Fruit fly (Drosophila melanogaster) whole organism, pupa: ENCODE results near the gene CG32767.
A peak's percentile ranks its signal among the peaks of the same experiment; 100 is the strongest.

Source experiments
- CG10348 ChIP-seq: fragments of 200-800 bp; sonication (Bioruptor generic); IDR thresholded peaks from 2 replicates; pipeline ENCODE4 v1.3.6; 2022; ENCODE audit warnings: missing biosample characterization, missing genetic modification characterization
- CG12605 ChIP-seq: fragments of 200-800 bp; sonication (Bioruptor generic); IDR thresholded peaks from 2 replicates; pipeline ENCODE4 v1.3.6; 2022; ENCODE audit warnings: missing biosample characterization, missing genetic modification characterization
- CG13204 ChIP-seq: fragments of 200-800 bp; sonication (Bioruptor generic); optimal IDR thresholded peaks from 2 replicates; lab custom pipeline; 2018; ENCODE audit warnings: missing biosample characterization, mild to moderate bottlenecking, missing genetic modification characterization, moderate library complexity
- CG14655 ChIP-seq: fragments of 200-800 bp; sonication (Bioruptor generic); optimal IDR thresholded peaks from 3 replicates; lab custom pipeline; 2017; ENCODE audit warnings: mild to moderate bottlenecking, missing biosample characterization, missing genetic modification reagents, missing genetic modification characterization
- CG15710 ChIP-seq: fragments of 200-800 bp; sonication (Bioruptor generic); optimal IDR thresholded peaks from 2 replicates; lab custom pipeline; 2018; ENCODE audit warnings: missing biosample characterization, mild to moderate bottlenecking, missing genetic modification characterization, moderate library complexity
- CG17806 ChIP-seq: fragments of 200-800 bp; sonication (Bioruptor generic); optimal IDR thresholded peaks from 2 replicates; lab custom pipeline; 2018; ENCODE audit warnings: missing biosample characterization, mild to moderate bottlenecking, missing genetic modification characterization, moderate library complexity
- CG32121 ChIP-seq: fragments of 200-800 bp; sonication (Bioruptor generic); IDR thresholded peaks from 2 replicates; pipeline ENCODE4 v1.3.6; 2022; ENCODE audit warnings: missing biosample characterization, missing genetic modification characterization
- CG34367 ChIP-seq: fragments of 200-800 bp; sonication (Bioruptor generic); optimal IDR thresholded peaks from 2 replicates; lab custom pipeline; 2018; ENCODE audit warnings: missing biosample characterization, mild to moderate bottlenecking, missing genetic modification characterization
- CG4496 ChIP-seq: fragments of 200-800 bp; sonication (Bioruptor generic); IDR thresholded peaks from 3 replicates; pipeline ENCODE4 v1.3.6; 2022; ENCODE audit warnings: missing biosample characterization, missing genetic modification characterization
- CG8159 ChIP-seq: fragments of 200-800 bp; sonication (Bioruptor generic); optimal IDR thresholded peaks from 3 replicates; lab custom pipeline; 2018; ENCODE audit warnings: missing biosample characterization, mild to moderate bottlenecking, missing genetic modification characterization, moderate library complexity
- CG8301 ChIP-seq: fragments of 200-800 bp; sonication (Bioruptor generic); optimal IDR thresholded peaks from 2 replicates; lab custom pipeline; 2018; ENCODE audit warnings: missing biosample characterization, mild to moderate bottlenecking, missing genetic modification characterization
- CG9948 ChIP-seq: fragments of 200-800 bp; sonication (Bioruptor generic); optimal IDR thresholded peaks from 2 replicates; lab custom pipeline; 2018; ENCODE audit warnings: missing biosample characterization, mild to moderate bottlenecking, missing genetic modification characterization, moderate library complexity
- D1 ChIP-seq: fragments of 200-800 bp; sonication (Bioruptor generic); optimal IDR thresholded peaks from 2 replicates; lab custom pipeline; 2018; ENCODE audit warnings: missing biosample characterization, mild to moderate bottlenecking, missing genetic modification characterization, moderate library complexity
- EcR ChIP-seq: fragments of 200-800 bp; sonication (Bioruptor generic); optimal IDR thresholded peaks from 3 replicates; lab custom pipeline; 2019; ENCODE audit warnings: missing biosample characterization, missing genetic modification characterization, mild to moderate bottlenecking, moderate library complexity, missing genetic modification reagents
- Ets98B ChIP-seq: fragments of 200-800 bp; sonication (Bioruptor generic); IDR thresholded peaks from 2 replicates; pipeline ENCODE4 v1.3.6; 2022; ENCODE audit warnings: missing biosample characterization, missing genetic modification characterization
- Pif1A ChIP-seq: fragments of 200-800 bp; sonication (Bioruptor generic); optimal IDR thresholded peaks from 3 replicates; lab custom pipeline; 2016; ENCODE audit warnings: missing biosample characterization, missing genetic modification characterization
- Pif1B ChIP-seq: fragments of 200-800 bp; sonication (Bioruptor generic); optimal IDR thresholded peaks from 3 replicates; lab custom pipeline; 2016; ENCODE audit warnings: missing biosample characterization, missing genetic modification characterization
- Snoo ChIP-seq: fragments of 200-800 bp; sonication (Bioruptor generic); optimal IDR thresholded peaks from 3 replicates; lab custom pipeline; 2017; ENCODE audit warnings: missing biosample characterization, mild to moderate bottlenecking, missing genetic modification characterization, inconsistent platforms
- fd96Ca ChIP-seq: fragments of 200-800 bp; sonication (Bioruptor generic); IDR thresholded peaks from 3 replicates; pipeline ENCODE4 v1.3.6; 2022; ENCODE audit warnings: missing biosample characterization, missing genetic modification characterization
- gl ChIP-seq: fragments of 200-800 bp; sonication (Bioruptor generic); optimal IDR thresholded peaks from 2 replicates; lab custom pipeline; 2018; ENCODE audit warnings: missing biosample characterization, mild to moderate bottlenecking, missing genetic modification characterization
- rn ChIP-seq: fragments of 200-800 bp; sonication (Bioruptor generic); IDR thresholded peaks from 2 replicates; pipeline ENCODE4 v1.3.6; 2022; ENCODE audit warnings: missing biosample characterization, missing genetic modification characterization

Gene CG32767

dm6 chrX:5052994-5053393 is 31.6 kb downstream of the CG32767 start:
- TF ChIP-seq Pif1A (GFP tag; lab: Kevin White, UChicago) (peak; percentile 57), Pif1B (GFP tag; lab: Kevin White, UChicago) (peak; percentile 64), CG10348 (GFP tag; lab: Robert Waterston, UW) (no peak), CG8159 (tag; lab: Kevin White, UChicago) (peak; percentile 75), gl (tag; lab: Kevin White, UChicago) (peak; percentile 94), Ets98B (GFP tag; lab: Robert Waterston, UW) (no peak), CG17806 (tag; lab: Kevin White, UChicago) (peak; percentile 78), CG14655 (GFP tag; lab: Kevin White, UChicago) (peak; percentile 67), fd96Ca (GFP tag; lab: Robert Waterston, UW) (peak; percentile 41; the same call in 1 of the 3 replicates), CG34367 (tag; lab: Kevin White, UChicago) (peak; percentile 90), CG13204 (GFP tag; lab: Kevin White, UChicago) (peak; percentile 91), CG32121 (GFP tag; lab: Robert Waterston, UW) (no peak), Snoo (tag; lab: Kevin White, UChicago) (peak; percentile 59), CG12605 (peak; percentile 80), D1 (tag; lab: Kevin White, UChicago) (peak; percentile 65), rn (GFP tag; lab: Robert Waterston, UW) (no peak), CG8301 (tag; lab: Kevin White, UChicago) (peak; percentile 55), CG4496 (GFP tag; lab: Robert Waterston, UW) (peak; percentile 64; the same call in 2 of the 3 replicates), CG9948 (peak; percentile 81), EcR (GFP tag; lab: Kevin White, UChicago) (peak; percentile 69), CG15710 (tag; lab: Kevin White, UChicago) (peak; percentile 78)

- peak; percentile 30 for TF ChIP-seq CG17806 (tag; lab: Kevin White, UChicago)
- peak; percentile 33 for TF ChIP-seq CG34367 (tag; lab: Kevin White, UChicago)
- TF ChIP-seq rn (GFP tag; lab: Robert Waterston, UW): no peak
- no peak for TF ChIP-seq Snoo (tag; lab: Kevin White, UChicago)
- no peak for TF ChIP-seq fd96Ca (GFP tag; lab: Robert Waterston, UW)
- peak; percentile 32 for TF ChIP-seq CG14655 (GFP tag; lab: Kevin White, UChicago)
- no peak for TF ChIP-seq CG32121 (GFP tag; lab: Robert Waterston, UW)
- TF ChIP-seq CG15710 (tag; lab: Kevin White, UChicago): peak; percentile 23
- TF ChIP-seq CG12605: peak; percentile 29; the same call in 1 of the 2 replicates
- no peak for TF ChIP-seq Pif1B (GFP tag; lab: Kevin White, UChicago)
- peak; percentile 35 for TF ChIP-seq CG9948
- no peak for TF ChIP-seq Ets98B (GFP tag; lab: Robert Waterston, UW)
- no peak for TF ChIP-seq Pif1A (GFP tag; lab: Kevin White, UChicago)
- no peak for TF ChIP-seq D1 (tag; lab: Kevin White, UChicago)
- no peak for TF ChIP-seq CG8301 (tag; lab: Kevin White, UChicago)
- no peak for TF ChIP-seq CG10348 (GFP tag; lab: Robert Waterston, UW)
- TF ChIP-seq EcR (GFP tag; lab: Kevin White, UChicago): peak; percentile 66
- TF ChIP-seq CG8159 (tag; lab: Kevin White, UChicago): peak; percentile 27
- peak; percentile 26 for TF ChIP-seq CG13204 (GFP tag; lab: Kevin White, UChicago)
- no peak for TF ChIP-seq CG4496 (GFP tag; lab: Robert Waterston, UW)
- TF ChIP-seq gl (tag; lab: Kevin White, UChicago): peak; percentile 55
Measured at dm6 chrX:5051049-5051448, 33.5 kb downstream of the CG32767 start.

dm6 chrX:5047886-5048533 is 36.6 kb downstream of the CG32767 start, which contains the start of gene ovo:
ovo (plus strand) TSS chrX:5048273.
- TF ChIP-seq fd96Ca (GFP tag; lab: Robert Waterston, UW): 0 out of 3 replicates have a peak, but pooled peaks have one; percentile 8
- no peak for TF ChIP-seq EcR (GFP tag; lab: Kevin White, UChicago)
- no peak for TF ChIP-seq CG13204 (GFP tag; lab: Kevin White, UChicago)
- no peak for TF ChIP-seq Pif1A (GFP tag; lab: Kevin White, UChicago)

dm6 chrX:5046895-5047306 is 37.7 kb downstream of the CG32767 start:
- TF ChIP-seq D1 (tag; lab: Kevin White, UChicago) (no peak), Snoo (tag; lab: Kevin White, UChicago) (no peak), CG9948 (no peak), CG13204 (GFP tag; lab: Kevin White, UChicago) (no peak), CG8159 (tag; lab: Kevin White, UChicago) (no peak), EcR (GFP tag; lab: Kevin White, UChicago) (no peak), gl (tag; lab: Kevin White, UChicago) (no peak), Ets98B (GFP tag; lab: Robert Waterston, UW) (no peak), Pif1A (GFP tag; lab: Kevin White, UChicago) (no peak), Pif1B (GFP tag; lab: Kevin White, UChicago) (no peak), CG8301 (tag; lab: Kevin White, UChicago) (no peak), CG12605 (no peak)

dm6 chrX:5046256-5046894 is 38.2 kb downstream of the CG32767 start:
- TF ChIP-seq CG15710 (tag; lab: Kevin White, UChicago): peak; percentile 90
- TF ChIP-seq CG34367 (tag; lab: Kevin White, UChicago): peak; percentile 84
- TF ChIP-seq Snoo (tag; lab: Kevin White, UChicago): peak; percentile 89
- peak; percentile 91 for TF ChIP-seq CG9948
- peak; percentile 83 for TF ChIP-seq CG12605
- peak; percentile 9 for TF ChIP-seq EcR (GFP tag; lab: Kevin White, UChicago)
- TF ChIP-seq CG32121 (GFP tag; lab: Robert Waterston, UW): peak; percentile 82
- no peak for TF ChIP-seq CG10348 (GFP tag; lab: Robert Waterston, UW)
- peak; percentile 92 for TF ChIP-seq CG8159 (tag; lab: Kevin White, UChicago)
- TF ChIP-seq CG4496 (GFP tag; lab: Robert Waterston, UW): peak; percentile 88
- peak; percentile 88 for TF ChIP-seq CG8301 (tag; lab: Kevin White, UChicago)
- peak; percentile 85 for TF ChIP-seq Ets98B (GFP tag; lab: Robert Waterston, UW)
- peak; percentile 67 for TF ChIP-seq fd96Ca (GFP tag; lab: Robert Waterston, UW)
- TF ChIP-seq D1 (tag; lab: Kevin White, UChicago): peak; percentile 91
- TF ChIP-seq CG17806 (tag; lab: Kevin White, UChicago): peak; percentile 88
- peak; percentile 66; the same call in 1 of the 2 replicates for TF ChIP-seq rn (GFP tag; lab: Robert Waterston, UW)
- peak; percentile 61 for TF ChIP-seq gl (tag; lab: Kevin White, UChicago)
- peak; percentile 87 for TF ChIP-seq Pif1B (GFP tag; lab: Kevin White, UChicago)
- peak; percentile 90 for TF ChIP-seq CG14655 (GFP tag; lab: Kevin White, UChicago)
- TF ChIP-seq Pif1A (GFP tag; lab: Kevin White, UChicago): peak; percentile 85
- TF ChIP-seq CG13204 (GFP tag; lab: Kevin White, UChicago): peak; percentile 57
